Worm (Caenorhabditis elegans) whole organism, L2 larva: ENCODE results near the gene fbxl-2.

Experiments
- C34F6.9 ChIP-seq: fragments of 150-350 bp; optimal IDR thresholded peaks from 2 replicates; lab custom pipeline; 2014; ENCODE audit warnings: missing biosample characterization, missing genetic modification characterization
- F13H6.1 ChIP-seq: sonication (generic microtip); optimal IDR thresholded peaks from 2 replicates; lab custom pipeline; 2016; ENCODE audit warnings: missing genetic modification characterization, missing compliant biosample characterization
- R02D3.7 ChIP-seq: fragments of 150-350 bp; optimal IDR thresholded peaks from 2 replicates; lab custom pipeline; 2014; ENCODE audit warnings: missing biosample characterization, missing genetic modification characterization
- Y55F3AM.14 ChIP-seq: fragments of 200-800 bp; sonication (Bioruptor generic); optimal IDR thresholded peaks from 2 replicates; lab custom pipeline; 2018; ENCODE audit warnings: mild to moderate bottlenecking, missing genetic modification characterization, missing compliant biosample characterization
- ZK546.5 ChIP-seq: sonication (generic microtip); optimal IDR thresholded peaks from 2 replicates; lab custom pipeline; 2017; ENCODE audit warnings: missing biosample characterization, missing genetic modification characterization
- alr-1 ChIP-seq: fragments of 150-350 bp; optimal IDR thresholded peaks from 2 replicates; lab custom pipeline; 2014; ENCODE audit warnings: missing biosample characterization, missing genetic modification characterization
- blmp-1 ChIP-seq: sonication (generic microtip); optimal IDR thresholded peaks from 2 replicates; lab custom pipeline; 2017; ENCODE audit warnings: missing genetic modification characterization, mild to moderate bottlenecking, missing compliant biosample characterization, antibody characterized with exemption, moderate library complexity; ENCODE audit not compliant: insufficient read depth
- ceh-16 ChIP-seq: fragments of 150-350 bp; optimal IDR thresholded peaks from 2 replicates; lab custom pipeline; 2014; ENCODE audit warnings: missing biosample characterization, missing genetic modification characterization
- ceh-82 ChIP-seq: fragments of 150-350 bp; optimal IDR thresholded peaks from 2 replicates; lab custom pipeline; 2014; ENCODE audit warnings: missing biosample characterization, missing genetic modification characterization
- crh-2 ChIP-seq: sonication (generic microtip); optimal IDR thresholded peaks from 2 replicates; lab custom pipeline; 2017; ENCODE audit warnings: missing biosample characterization, missing genetic modification characterization
- egl-27 ChIP-seq: sonication (generic microtip); optimal IDR thresholded peaks from 3 replicates; lab custom pipeline; 2017; ENCODE audit warnings: missing biosample characterization, missing genetic modification reagents, missing genetic modification characterization
- elt-3 ChIP-seq: sonication (generic microtip); optimal IDR thresholded peaks from 2 replicates; lab custom pipeline; 2017; ENCODE audit warnings: missing biosample characterization, missing genetic modification characterization
- fos-1 ChIP-seq: fragments of 150-350 bp; optimal IDR thresholded peaks from 2 replicates; lab custom pipeline; 2014; ENCODE audit warnings: missing biosample characterization, missing genetic modification characterization
- gmeb-1 ChIP-seq: fragments of 150-350 bp; optimal IDR thresholded peaks from 2 replicates; lab custom pipeline; 2014; ENCODE audit warnings: missing biosample characterization, missing genetic modification characterization
- lin-11 ChIP-seq: fragments of 150-350 bp; sonication (generic microtip); optimal IDR thresholded peaks from 2 replicates; lab custom pipeline; 2014; ENCODE audit warnings: missing biosample characterization, missing genetic modification characterization, inconsistent platforms, mixed read lengths
- lin-13 ChIP-seq: fragments of 150-350 bp; optimal IDR thresholded peaks from 2 replicates; lab custom pipeline; 2014; ENCODE audit warnings: missing biosample characterization, missing genetic modification reagents, missing genetic modification characterization
- lin-39 ChIP-seq: fragments of 150-350 bp; optimal IDR thresholded peaks from 2 replicates; lab custom pipeline; 2014; ENCODE audit warnings: missing biosample characterization, missing genetic modification reagents, missing genetic modification characterization
- lsy-2 ChIP-seq, 2 experiments: fragments of 150-350 bp in 1 of 2; sonication (generic microtip) in 1 of 2; optimal IDR thresholded peaks; 2 replicates each; lab custom pipeline; 2014 to 2017; ENCODE audit warnings: missing biosample characterization in 2 of 2, missing genetic modification characterization in 2 of 2
- mab-5 ChIP-seq: fragments of 150-350 bp; optimal IDR thresholded peaks from 2 replicates; lab custom pipeline; 2014; ENCODE audit warnings: missing biosample characterization, missing genetic modification characterization
- mbf-1 ChIP-seq: sonication (generic microtip); optimal IDR thresholded peaks from 2 replicates; lab custom pipeline; 2017; ENCODE audit warnings: missing biosample characterization, missing genetic modification characterization
- mdl-1 ChIP-seq, 2 experiments: fragments of 150-350 bp in 1 of 2; sonication (generic microtip) in 1 of 2; optimal IDR thresholded peaks; 2 replicates each; lab custom pipeline; 2017; ENCODE audit warnings: missing biosample characterization in 2 of 2, missing genetic modification characterization in 2 of 2
- nhr-10 ChIP-seq: sonication (generic microtip); optimal IDR thresholded peaks from 2 replicates; lab custom pipeline; 2017; ENCODE audit warnings: missing biosample characterization, missing genetic modification characterization
- nhr-11 ChIP-seq: fragments of 150-350 bp; optimal IDR thresholded peaks from 2 replicates; lab custom pipeline; 2014; ENCODE audit warnings: missing biosample characterization, missing genetic modification characterization
- nhr-12 ChIP-seq: fragments of 150-350 bp; optimal IDR thresholded peaks from 2 replicates; lab custom pipeline; 2014; ENCODE audit warnings: missing biosample characterization, missing genetic modification characterization
- nhr-129 ChIP-seq: fragments of 150-350 bp; optimal IDR thresholded peaks from 2 replicates; lab custom pipeline; 2014; ENCODE audit warnings: missing biosample characterization, missing genetic modification characterization
- nhr-21 ChIP-seq: fragments of 150-350 bp; optimal IDR thresholded peaks from 2 replicates; lab custom pipeline; 2014; ENCODE audit warnings: missing biosample characterization, missing genetic modification characterization
- nhr-237 ChIP-seq: fragments of 150-350 bp; optimal IDR thresholded peaks from 2 replicates; lab custom pipeline; 2014; ENCODE audit warnings: missing biosample characterization, missing genetic modification characterization
- nhr-25 ChIP-seq: fragments of 150-350 bp; sonication (generic microtip); optimal IDR thresholded peaks from 3 replicates; lab custom pipeline; 2014; ENCODE audit warnings: missing biosample characterization, missing genetic modification characterization
- nhr-6 ChIP-seq: fragments of 150-350 bp; optimal IDR thresholded peaks from 2 replicates; lab custom pipeline; 2014; ENCODE audit warnings: missing biosample characterization, missing genetic modification characterization
- nhr-77 ChIP-seq: fragments of 150-350 bp; optimal IDR thresholded peaks from 2 replicates; lab custom pipeline; 2014; ENCODE audit warnings: missing biosample characterization, missing genetic modification characterization
- peb-1 ChIP-seq: fragments of 150-350 bp; optimal IDR thresholded peaks from 2 replicates; lab custom pipeline; 2014; ENCODE audit warnings: missing biosample characterization, missing genetic modification characterization
- sem-4 ChIP-seq: fragments of 150-350 bp; optimal IDR thresholded peaks from 2 replicates; lab custom pipeline; 2014; ENCODE audit warnings: missing biosample characterization, missing genetic modification reagents, missing genetic modification characterization
- skn-1 ChIP-seq: sonication (generic microtip); optimal IDR thresholded peaks from 2 replicates; lab custom pipeline; 2017; ENCODE audit warnings: missing biosample characterization, missing genetic modification characterization
- sma-3 ChIP-seq: sonication (generic microtip); optimal IDR thresholded peaks from 2 replicates; lab custom pipeline; 2016; ENCODE audit warnings: missing genetic modification reagents, missing genetic modification characterization, missing compliant biosample characterization
- sma-9 ChIP-seq, 2 experiments: fragments of 150-350 bp in 1 of 2; sonication (generic microtip) in 1 of 2; optimal IDR thresholded peaks; 2 replicates each; lab custom pipeline; 2014 to 2016; ENCODE audit warnings: missing genetic modification characterization in 2 of 2, mild to moderate bottlenecking in 1 of 2, missing biosample characterization in 1 of 2, missing compliant biosample characterization in 1 of 2, missing genetic modification reagents in 1 of 2, moderate library complexity in 1 of 2
- snpc-4 ChIP-seq: fragments of 150-350 bp; optimal IDR thresholded peaks from 2 replicates; lab custom pipeline; 2014; ENCODE audit warnings: missing biosample characterization, missing genetic modification characterization
- unc-39 ChIP-seq: fragments of 150-350 bp; optimal IDR thresholded peaks from 2 replicates; lab custom pipeline; 2014; ENCODE audit warnings: missing biosample characterization, missing genetic modification characterization
- unc-55 ChIP-seq: fragments of 150-350 bp; sonication (generic microtip); optimal IDR thresholded peaks from 3 replicates; lab custom pipeline; 2014; ENCODE audit warnings: missing biosample characterization, missing genetic modification reagents, missing genetic modification characterization
- unc-62 ChIP-seq: fragments of 150-350 bp; optimal IDR thresholded peaks from 2 replicates; lab custom pipeline; 2014; ENCODE audit warnings: missing biosample characterization, missing genetic modification reagents, missing genetic modification characterization
- zag-1 ChIP-seq: fragments of 150-350 bp; optimal IDR thresholded peaks from 2 replicates; lab custom pipeline; 2014; ENCODE audit warnings: missing biosample characterization, missing genetic modification characterization
- ztf-1 ChIP-seq: fragments of 200-800 bp; sonication (Bioruptor generic); conservative IDR thresholded peaks from 2 replicates; pipeline ENCODE4 v1.3.6; 2022; ENCODE audit warnings: missing genetic modification characterization, missing compliant biosample characterization
- ztf-11 ChIP-seq: sonication (generic microtip); optimal IDR thresholded peaks from 2 replicates; lab custom pipeline; 2017; ENCODE audit warnings: missing biosample characterization, missing genetic modification characterization
- ztf-4 ChIP-seq: fragments of 150-350 bp; optimal IDR thresholded peaks from 2 replicates; lab custom pipeline; 2014; ENCODE audit warnings: missing biosample characterization, missing genetic modification characterization

Gene fbxl-2

DNA sequence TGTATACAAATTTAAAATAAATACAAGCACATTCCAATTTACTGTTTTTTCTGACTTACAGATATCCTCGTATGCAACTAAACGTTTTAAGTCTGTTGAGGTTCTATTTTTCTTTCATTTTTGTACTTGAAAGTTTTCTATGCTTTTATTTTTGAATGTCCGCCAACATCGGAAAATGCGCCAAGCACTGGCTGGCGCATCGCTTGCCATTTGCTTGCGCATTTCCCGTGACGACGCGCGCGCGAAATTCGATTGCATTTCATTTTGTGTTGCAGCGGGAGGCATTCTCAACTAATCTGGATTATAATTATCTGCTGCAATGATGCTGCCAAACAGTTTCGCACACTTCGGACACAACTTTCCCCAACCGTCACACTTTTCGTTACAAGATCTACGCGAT lies at the start of gene fbxl-2:
fbxl-2 (plus strand) TSS at position 278 of the 400 bp plus-strand sequence.
- TF ChIP-seq nhr-237 (tag; lab: Kevin White, UChicago) (peak; percentile 72), nhr-11 (tag; lab: Kevin White, UChicago) (no peak), ceh-16 (tag; lab: Kevin White, UChicago) (peak; percentile 89), unc-39 (no peak), mab-5 (peak; percentile 91), alr-1 (tag; lab: Kevin White, UChicago) (no peak), ceh-82 (tag; lab: Kevin White, UChicago) (peak; percentile 88), F13H6.1 (peak; percentile 93), crh-2 (tag; lab: Kevin White, UChicago) (peak; percentile 95), ztf-1 (no peak), lsy-2 (tag; optimal IDR thresholded peaks at IDR 0.05; lab: Kevin White, UChicago) (peak; percentile 95 to 97), R02D3.7 (tag; lab: Kevin White, UChicago) (peak; percentile 88), unc-62 (GFP tag; lab: Kevin White, UChicago) (peak; percentile 42), nhr-129 (tag; lab: Kevin White, UChicago) (peak; percentile 94), sma-9 (GFP tag; optimal IDR thresholded peaks at IDR 0.05; lab: Kevin White, UChicago) (peak; percentile 96), sma-9 (tag; optimal IDR thresholded peaks at IDR 0.05; lab: Kevin White, UChicago) (no peak), snpc-4 (tag; lab: Kevin White, UChicago) (peak; percentile 83), sem-4 (tag; lab: Kevin White, UChicago) (peak; percentile 81), egl-27 (tag; lab: Kevin White, UChicago) (peak; percentile 84), lin-39 (no peak), nhr-25 (tag; lab: Kevin White, UChicago) (peak; percentile 95), unc-55 (GFP tag; lab: Kevin White, UChicago) (peak; percentile 98), peb-1 (tag; lab: Kevin White, UChicago) (no peak), mdl-1 (tag; optimal IDR thresholded peaks at IDR 0.05; lab: Kevin White, UChicago) (peak in 1 of 2 experiments; percentile 71), nhr-77 (tag; lab: Kevin White, UChicago) (peak; percentile 66), mbf-1 (tag; lab: Kevin White, UChicago) (no peak), ztf-11 (tag; lab: Kevin White, UChicago) (peak; percentile 42), lin-13 (GFP tag; lab: Kevin White, UChicago) (peak; percentile 96), gmeb-1 (peak; percentile 100), nhr-6 (peak; percentile 74), sma-3 (GFP tag; lab: Kevin White, UChicago) (peak; percentile 97), nhr-12 (no peak), fos-1 (tag; lab: Kevin White, UChicago) (peak; percentile 88), nhr-21 (tag; lab: Kevin White, UChicago) (peak; percentile 95), zag-1 (tag; lab: Kevin White, UChicago) (peak; percentile 87), Y55F3AM.14 (peak; percentile 81), elt-3 (tag; lab: Kevin White, UChicago) (no peak), lin-11 (tag; lab: Kevin White, UChicago) (peak; percentile 90), blmp-1 (tag; lab: Kevin White, UChicago) (peak; percentile 36), ztf-4 (peak; percentile 91), C34F6.9 (tag; lab: Kevin White, UChicago) (peak; percentile 98), ZK546.5 (tag; lab: Kevin White, UChicago) (peak; percentile 76), nhr-10 (peak; percentile 76)

DNA sequence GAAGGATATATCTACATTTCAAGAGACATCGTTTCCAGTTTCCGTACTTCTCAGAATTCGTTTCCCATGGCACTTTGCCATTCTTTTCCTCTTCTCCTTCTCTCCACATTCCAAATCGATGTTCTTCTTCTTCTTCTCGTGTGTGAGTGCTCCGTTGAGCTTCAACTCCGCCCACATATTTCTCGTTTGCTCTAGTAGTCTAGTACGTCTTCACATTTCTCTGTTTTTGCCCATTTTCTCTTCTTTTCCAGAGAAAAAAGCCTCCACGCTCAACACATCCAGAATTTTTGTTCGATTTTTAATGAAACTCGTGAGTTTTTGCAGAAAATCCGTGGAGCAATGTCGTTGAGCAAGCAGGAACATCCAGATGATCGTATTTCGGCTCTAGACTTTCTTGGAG lies 48.2 kb upstream of the fbxl-2 start, which contains the start of gene T04A8.18:
T04A8.18 (plus strand) TSS at position 301 of the 400 bp plus-strand sequence.
- TF ChIP-seq skn-1 (tag; lab: Kevin White, UChicago) = no peak
- peak; percentile 4 for TF ChIP-seq unc-55 (GFP tag; lab: Kevin White, UChicago)
- TF ChIP-seq, all 48 proteins: peak for 1
